Fruit fly (Drosophila melanogaster) whole organism, prepupa: ENCODE measurements around the gene Nopp140.
A peak's percentile ranks its signal among the peaks of the same experiment; 100 is the strongest.

ENCODE experiments used
- CG10631 ChIP-seq: fragments of 200-800 bp; sonication (Bioruptor generic); optimal IDR thresholded peaks from 2 replicates; lab custom pipeline; 2016; ENCODE audit warnings: missing biosample characterization, missing genetic modification characterization
- CG10669 ChIP-seq: fragments of 200-800 bp; sonication (Bioruptor generic); optimal IDR thresholded peaks from 3 replicates; lab custom pipeline; 2018; ENCODE audit warnings: missing biosample characterization, mild to moderate bottlenecking, missing genetic modification characterization, moderate library complexity
- CG11294 ChIP-seq: fragments of 200-800 bp; sonication (Bioruptor generic); IDR thresholded peaks from 2 replicates; pipeline ENCODE4 v1.3.6; 2022; ENCODE audit warnings: missing biosample characterization, missing genetic modification characterization
- CG11762 ChIP-seq: fragments of 200-800 bp; sonication (Bioruptor generic); optimal IDR thresholded peaks from 3 replicates; lab custom pipeline; 2016; ENCODE audit warnings: missing biosample characterization, missing genetic modification characterization; ENCODE audit not compliant: insufficient read depth
- CG15336 ChIP-seq: fragments of 200-800 bp; sonication (Bioruptor generic); IDR thresholded peaks from 2 replicates; pipeline ENCODE4 v1.3.6; 2022; ENCODE audit warnings: missing biosample characterization, missing genetic modification characterization
- CG3032 ChIP-seq: fragments of 200-800 bp; optimal IDR thresholded peaks from 2 replicates; lab custom pipeline; 2019; ENCODE audit warnings: missing biosample characterization, mild to moderate bottlenecking, missing genetic modification characterization, moderate library complexity
- CG31627 ChIP-seq: fragments of 200-800 bp; sonication (Bioruptor generic); optimal IDR thresholded peaks from 3 replicates; lab custom pipeline; 2016; ENCODE audit warnings: missing biosample characterization, missing genetic modification characterization
- CG32006 ChIP-seq: fragments of 200-800 bp; sonication (Bioruptor generic); optimal IDR thresholded peaks from 3 replicates; lab custom pipeline; 2017; ENCODE audit warnings: missing biosample characterization, mild to moderate bottlenecking, missing genetic modification characterization
- CG3919 ChIP-seq: fragments of 200-800 bp; sonication (Bioruptor generic); optimal IDR thresholded peaks from 3 replicates; lab custom pipeline; 2016; ENCODE audit warnings: missing biosample characterization, missing genetic modification characterization
- CG4318 ChIP-seq: fragments of 200-800 bp; sonication (Bioruptor generic); optimal IDR thresholded peaks from 3 replicates; lab custom pipeline; 2017; ENCODE audit warnings: missing biosample characterization, mild to moderate bottlenecking, missing genetic modification characterization
- CG6163 ChIP-seq: fragments of 200-800 bp; sonication (Bioruptor generic); IDR thresholded peaks from 3 replicates; pipeline ENCODE4 v1.3.6; 2022; ENCODE audit warnings: missing biosample characterization, missing genetic modification characterization
- CG6276 ChIP-seq: fragments of 200-800 bp; sonication (Bioruptor generic); optimal IDR thresholded peaks from 2 replicates; lab custom pipeline; 2017; ENCODE audit warnings: missing biosample characterization, mild to moderate bottlenecking, missing genetic modification characterization
- CG6854 ChIP-seq: fragments of 200-800 bp; sonication (Bioruptor generic); optimal IDR thresholded peaks from 2 replicates; lab custom pipeline; 2017; ENCODE audit warnings: missing biosample characterization, mild to moderate bottlenecking, missing genetic modification characterization
- CG8119 ChIP-seq: fragments of 200-800 bp; sonication (Bioruptor generic); IDR thresholded peaks from 3 replicates; pipeline ENCODE4 v1.3.6; 2022; ENCODE audit warnings: missing biosample characterization, missing genetic modification characterization
- CG8319 ChIP-seq: fragments of 200-800 bp; sonication (Bioruptor generic); optimal IDR thresholded peaks from 3 replicates; lab custom pipeline; 2016; ENCODE audit warnings: missing biosample characterization, missing genetic modification characterization
- CG9139 ChIP-seq: fragments of 200-800 bp; sonication (Bioruptor generic); optimal IDR thresholded peaks from 3 replicates; lab custom pipeline; 2017; ENCODE audit warnings: missing biosample characterization, mild to moderate bottlenecking, missing genetic modification characterization
- Eip78C ChIP-seq: fragments of 200-800 bp; sonication (Bioruptor generic); peaks from one replicate; lab custom pipeline; 2016; ENCODE audit warnings: missing biosample characterization, missing genetic modification characterization
- Ets21C ChIP-seq: fragments of 200-800 bp; sonication (Bioruptor generic); optimal IDR thresholded peaks from 3 replicates; lab custom pipeline; 2016; ENCODE audit warnings: missing biosample characterization, missing genetic modification characterization
- Ets96B ChIP-seq: fragments of 200-800 bp; optimal IDR thresholded peaks from 2 replicates; lab custom pipeline; 2019; ENCODE audit warnings: missing biosample characterization, mild to moderate bottlenecking, missing genetic modification characterization, moderate library complexity
- Gug ChIP-seq: fragments of 200-800 bp; sonication (Bioruptor generic); IDR thresholded peaks from 2 replicates; pipeline ENCODE4 v1.3.6; 2022; ENCODE audit warnings: missing biosample characterization, missing genetic modification characterization
- Hr38 ChIP-seq: sonication (Bioruptor generic); optimal IDR thresholded peaks from 2 replicates; lab custom pipeline; 2016; ENCODE audit warnings: missing biosample characterization, missing genetic modification characterization
- Hr4 ChIP-seq: fragments of 200-800 bp; sonication (Bioruptor generic); optimal IDR thresholded peaks from 3 replicates; lab custom pipeline; 2016; ENCODE audit warnings: missing biosample characterization, missing genetic modification characterization
- Met ChIP-seq: fragments of 200-800 bp; sonication (Bioruptor generic); optimal IDR thresholded peaks from 3 replicates; lab custom pipeline; 2016; ENCODE audit warnings: missing biosample characterization, missing genetic modification characterization
- OdsH ChIP-seq: fragments of 200-800 bp; sonication (Bioruptor generic); optimal IDR thresholded peaks from 3 replicates; lab custom pipeline; 2016; ENCODE audit warnings: missing biosample characterization, missing genetic modification characterization
- Smox ChIP-seq: fragments of 200-800 bp; sonication (Bioruptor generic); optimal IDR thresholded peaks from 3 replicates; lab custom pipeline; 2016; ENCODE audit warnings: missing biosample characterization, missing genetic modification characterization
- Sox102F ChIP-seq: fragments of 200-800 bp; sonication (Bioruptor generic); optimal IDR thresholded peaks from 2 replicates; lab custom pipeline; 2016; ENCODE audit warnings: missing biosample characterization, mild to moderate bottlenecking, missing genetic modification characterization
- Sox15 ChIP-seq: fragments of 200-800 bp; sonication (Bioruptor generic); optimal IDR thresholded peaks from 3 replicates; lab custom pipeline; 2016; ENCODE audit warnings: missing biosample characterization, missing genetic modification characterization
- achi ChIP-seq: fragments of 200-800 bp; sonication (Bioruptor generic); optimal IDR thresholded peaks from 3 replicates; lab custom pipeline; 2016; ENCODE audit warnings: missing biosample characterization, missing genetic modification characterization
- cyc ChIP-seq: fragments of 200-800 bp; sonication (Bioruptor generic); optimal IDR thresholded peaks from 3 replicates; lab custom pipeline; 2016; ENCODE audit warnings: missing biosample characterization, missing genetic modification characterization
- dac ChIP-seq: fragments of 200-800 bp; sonication (Bioruptor generic); optimal IDR thresholded peaks from 2 replicates; lab custom pipeline; 2017; ENCODE audit warnings: missing biosample characterization, mild to moderate bottlenecking, missing genetic modification characterization
- dsx ChIP-seq: fragments of 200-800 bp; optimal IDR thresholded peaks from 3 replicates; lab custom pipeline; 2019; ENCODE audit warnings: missing biosample characterization, mild to moderate bottlenecking, missing genetic modification characterization, moderate library complexity; ENCODE audit not compliant: poor library complexity, severe bottlenecking
- esn ChIP-seq: fragments of 200-800 bp; sonication (Bioruptor generic); optimal IDR thresholded peaks from 2 replicates; lab custom pipeline; 2016; ENCODE audit warnings: missing biosample characterization, mild to moderate bottlenecking, missing genetic modification characterization, moderate library complexity
- fd59A ChIP-seq: fragments of 200-800 bp; sonication (Bioruptor generic); optimal IDR thresholded peaks from 2 replicates; lab custom pipeline; 2017; ENCODE audit warnings: missing biosample characterization, mild to moderate bottlenecking, missing genetic modification characterization, missing genetic modification reagents
- fd85E ChIP-seq: fragments of 200-800 bp; sonication (Bioruptor generic); optimal IDR thresholded peaks from 3 replicates; lab custom pipeline; 2016; ENCODE audit warnings: missing biosample characterization, missing genetic modification characterization
- fkh ChIP-seq: fragments of 200-800 bp; sonication (Bioruptor generic); optimal IDR thresholded peaks from 3 replicates; lab custom pipeline; 2017; ENCODE audit warnings: missing biosample characterization, mild to moderate bottlenecking, missing genetic modification characterization, moderate library complexity
- spab ChIP-seq: fragments of 200-800 bp; sonication (Bioruptor generic); optimal IDR thresholded peaks from 2 replicates; lab custom pipeline; 2017; ENCODE audit warnings: missing biosample characterization, mild to moderate bottlenecking, missing genetic modification characterization, missing genetic modification reagents
- ss ChIP-seq, 2 experiments: fragments of 200-800 bp; sonication (Bioruptor generic); optimal IDR thresholded peaks; 2 replicates in 1 of 2; 3 replicates in 1 of 2; lab custom pipeline; 2017 to 2018; ENCODE audit warnings: mild to moderate bottlenecking in 2 of 2, missing biosample characterization in 2 of 2, missing genetic modification characterization in 2 of 2, moderate library complexity in 1 of 2
- svp ChIP-seq: fragments of 200-800 bp; sonication (Bioruptor generic); peaks from one replicate; lab custom pipeline; 2016; ENCODE audit warnings: missing biosample characterization, missing genetic modification characterization
- topi ChIP-seq: fragments of 200-800 bp; sonication (Bioruptor generic); optimal IDR thresholded peaks from 3 replicates; lab custom pipeline; 2016; ENCODE audit warnings: missing biosample characterization, missing genetic modification characterization
- vri ChIP-seq: fragments of 200-800 bp; sonication (Bioruptor generic); optimal IDR thresholded peaks from 3 replicates; lab custom pipeline; 2016; ENCODE audit warnings: missing biosample characterization, mild to moderate bottlenecking, missing genetic modification characterization

Nopp140 gene

dm6 chr3L:21883619-21884015 is 51.0 kb downstream of the Nopp140 start (continued):
- peak; percentile 76 for TF ChIP-seq CG10669 (GFP tag; lab: Kevin White, UChicago)
- peak; percentile 69 for TF ChIP-seq Smox (GFP tag; lab: Kevin White, UChicago)
- TF ChIP-seq CG4318 (GFP tag; lab: Kevin White, UChicago) = peak; percentile 87
- TF ChIP-seq CG6854 (GFP tag; lab: Kevin White, UChicago) = no peak
- TF ChIP-seq CG6276 (GFP tag; lab: Kevin White, UChicago) = peak; percentile 78
- TF ChIP-seq esn (GFP tag; lab: Kevin White, UChicago) = peak; percentile 83
- TF ChIP-seq CG11762 (GFP tag; lab: Kevin White, UChicago) = peak; percentile 81
- peak; percentile 76 for TF ChIP-seq CG31627
- peak; percentile 69 for TF ChIP-seq Sox15
- TF ChIP-seq dac (GFP tag; lab: Kevin White, UChicago) = peak; percentile 62
- peak; percentile 86 for TF ChIP-seq CG8119
- TF ChIP-seq cyc (GFP tag; lab: Kevin White, UChicago) = peak; percentile 69
- peak; percentile 63 for TF ChIP-seq CG9139
- peak; percentile 87 for TF ChIP-seq CG3919 (GFP tag; lab: Kevin White, UChicago)
- peak; percentile 25 for TF ChIP-seq vri (GFP tag; lab: Kevin White, UChicago)
- peak; percentile 83 for TF ChIP-seq CG3032
- TF ChIP-seq achi = peak; percentile 86
- peak; percentile 27 for TF ChIP-seq fd85E (GFP tag; lab: Kevin White, UChicago)
- TF ChIP-seq spab (GFP tag; lab: Kevin White, UChicago) = peak; percentile 87
- no peak for TF ChIP-seq dsx
- TF ChIP-seq ss (GFP tag; optimal IDR thresholded peaks at IDR 0.05; lab: Kevin White, UChicago) = peak; percentile 72 to 79
- peak; percentile 89 for TF ChIP-seq OdsH (GFP tag; lab: Kevin White, UChicago)
- TF ChIP-seq fkh (GFP tag; lab: Kevin White, UChicago) = no peak
- TF ChIP-seq Ets96B (tag; lab: Kevin White, UChicago) = peak; percentile 86
- peak; percentile 83 for TF ChIP-seq CG8319 (GFP tag; lab: Kevin White, UChicago)
- TF ChIP-seq Eip78C = peak; percentile 97
- TF ChIP-seq Ets21C (GFP tag; lab: Kevin White, UChicago) = peak; percentile 61
- peak; percentile 88 for TF ChIP-seq fd59A (GFP tag; lab: Kevin White, UChicago)
- TF ChIP-seq topi (GFP tag; lab: Kevin White, UChicago) = peak; percentile 77
- TF ChIP-seq Sox102F (GFP tag; lab: Kevin White, UChicago) = peak; percentile 68
- TF ChIP-seq Hr38 (GFP tag; lab: Kevin White, UChicago) = no peak
- TF ChIP-seq CG10631 (GFP tag; lab: Kevin White, UChicago) = peak; percentile 93
- TF ChIP-seq CG32006 (GFP tag; lab: Kevin White, UChicago) = peak; percentile 93
- peak; percentile 32; the same call in 1 of the 3 replicates for TF ChIP-seq CG6163

dm6 chr3L:21884058-21884457 is 51.5 kb downstream of the Nopp140 start:
- TF ChIP-seq CG11294 (GFP tag; lab: Robert Waterston, UW) (no peak), Ets96B (tag; lab: Kevin White, UChicago) (no peak), Met (GFP tag; lab: Kevin White, UChicago) (no peak), CG4318 (GFP tag; lab: Kevin White, UChicago) (no peak), Hr4 (GFP tag; lab: Kevin White, UChicago) (no peak), svp (GFP tag; lab: Kevin White, UChicago) (no peak), CG15336 (no peak), Sox102F (GFP tag; lab: Kevin White, UChicago) (no peak), Smox (GFP tag; lab: Kevin White, UChicago) (no peak), Hr38 (GFP tag; lab: Kevin White, UChicago) (no peak), Gug (GFP tag; lab: Robert Waterston, UW) (no peak)
